Worm (Caenorhabditis elegans) whole organism, L4/young adult: ENCODE measurements around the gene R13H4.7.

Experiments used
- dao-5 ChIP-seq: sonication (generic microtip); optimal IDR thresholded peaks from 2 replicates; lab custom pipeline; 2016; ENCODE audit warnings: missing genotype, missing genetic modification characterization, moderate library complexity, missing compliant biosample characterization
- him-1 ChIP-seq: sonication (generic microtip); optimal IDR thresholded peaks from 2 replicates; lab custom pipeline; 2016; ENCODE audit warnings: missing genotype, missing genetic modification reagents, missing genetic modification characterization, missing compliant biosample characterization

DNA sequence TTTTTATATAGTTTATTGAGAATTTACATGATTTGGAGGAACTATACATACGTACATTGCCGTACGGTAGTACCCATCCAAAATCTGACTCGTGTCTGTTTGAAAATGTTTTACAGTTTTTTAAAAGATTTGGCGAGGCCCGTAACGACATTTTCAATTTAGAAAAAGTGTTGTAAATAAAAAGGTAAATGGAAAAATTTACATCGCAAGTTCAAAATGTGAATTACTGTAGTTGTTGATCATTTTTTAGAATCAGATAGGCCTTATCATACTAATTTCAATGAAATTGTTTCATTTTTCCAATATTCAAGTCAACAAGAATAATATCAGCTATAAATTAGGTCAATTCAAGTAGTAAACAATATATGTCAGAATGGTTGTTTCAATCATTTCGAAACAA is 5.2 kb downstream of the R13H4.7 start, which contains the start of gene R13H4.6:
- no peak for TF ChIP-seq him-1 (tag; lab: Kevin White, UChicago)
- TF ChIP-seq dao-5 (tag; lab: Kevin White, UChicago), result no peak
